Fruit fly (Drosophila melanogaster): ENCODE measurements around the gene TyrRS.
A peak's percentile ranks its signal among the peaks of the same experiment; 100 is the strongest.

Gene TyrRS

dm6 chr3L:16408609-16409439 is 10.3 kb downstream of the TyrRS start:
- no peak for TF ChIP-seq CG17801 (GFP tag; optimal IDR thresholded peaks at IDR 0.05; ENCODE audit: partially characterized antibody)

- TF ChIP-seq CG17801 (GFP tag; optimal IDR thresholded peaks at IDR 0.05; ENCODE audit: partially characterized antibody) = no peak
Observed at dm6 chr3L:16407815-16408608, 11.1 kb downstream of the TyrRS start.

dm6 chr3L:16402253-16402652 is 16.8 kb downstream of the TyrRS start:
- no peak for TF ChIP-seq CG17801 (GFP tag; optimal IDR thresholded peaks at IDR 0.05; ENCODE audit: partially characterized antibody)

- TF ChIP-seq CG17801 (GFP tag; optimal IDR thresholded peaks at IDR 0.05; ENCODE audit: partially characterized antibody) = no peak
Observed at dm6 chr3L:16400175-16400574, 18.9 kb downstream of the TyrRS start, which contains the start of gene CG44836. Gene CG44836, minus strand, starts transcription at chr3L:16400275.

dm6 chr3L:16394506-16394905 is 24.6 kb downstream of the TyrRS start, which contains the start of gene Gagr:
Gene Gagr, plus strand, starts transcription at chr3L:16394586.
- TF ChIP-seq CG17801 (GFP tag; optimal IDR thresholded peaks at IDR 0.05; ENCODE audit: partially characterized antibody) = no peak

dm6 chr3L:16393700-16394099 is 25.4 kb downstream of the TyrRS start:
- TF ChIP-seq CG17801 (GFP tag; optimal IDR thresholded peaks at IDR 0.05; ENCODE audit: partially characterized antibody) = no peak

- TF ChIP-seq CG17801 (GFP tag; optimal IDR thresholded peaks at IDR 0.05; ENCODE audit: partially characterized antibody) = no peak
Observed at dm6 chr3L:16392874-16393273, 26.2 kb downstream of the TyrRS start.

dm6 chr3L:16392203-16392800 is 26.8 kb downstream of the TyrRS start:
- no peak for TF ChIP-seq CG17801 (GFP tag; optimal IDR thresholded peaks at IDR 0.05; ENCODE audit: partially characterized antibody)

dm6 chr3L:16391257-16391656 is 27.8 kb downstream of the TyrRS start:
- TF ChIP-seq CG17801 (GFP tag; optimal IDR thresholded peaks at IDR 0.05; ENCODE audit: partially characterized antibody) = no peak

- no peak for TF ChIP-seq CG17801 (GFP tag; optimal IDR thresholded peaks at IDR 0.05; ENCODE audit: partially characterized antibody)
Observed at dm6 chr3L:16390793-16391192, 28.3 kb downstream of the TyrRS start.

dm6 chr3L:16385880-16386584 is 33.1 kb downstream of the TyrRS start, which contains the start of the genes Agpat3 and RAF2:
Gene Agpat3, minus strand, starts transcription at chr3L:16385957.
Gene RAF2, plus strand, starts transcription at chr3L:16386327.
- no peak for TF ChIP-seq CG17801 (GFP tag; optimal IDR thresholded peaks at IDR 0.05; ENCODE audit: partially characterized antibody)

dm6 chr3L:16385252-16385879 is 33.7 kb downstream of the TyrRS start:
- TF ChIP-seq CG17801 (GFP tag; optimal IDR thresholded peaks at IDR 0.05; ENCODE audit: partially characterized antibody) = peak; percentile 73

- TF ChIP-seq CG17801 (GFP tag; optimal IDR thresholded peaks at IDR 0.05; ENCODE audit: partially characterized antibody) = no peak
Observed at dm6 chr3L:16384145-16384705, 34.9 kb downstream of the TyrRS start.

- TF ChIP-seq CG17801 (GFP tag; optimal IDR thresholded peaks at IDR 0.05; ENCODE audit: partially characterized antibody) = no peak
Observed at dm6 chr3L:16383056-16383455, 36.0 kb downstream of the TyrRS start.
